Worm (Caenorhabditis elegans) whole organism, young adult: ENCODE results near the gene T05C1.2.
A peak's percentile ranks its signal among the peaks of the same experiment; 100 is the strongest.

Experiments
- B0261.1 ChIP-seq: sonication (generic microtip); optimal IDR thresholded peaks from 2 replicates; lab custom pipeline; 2016; ENCODE audit warnings: mild to moderate bottlenecking, missing genetic modification characterization, moderate library complexity, missing compliant biosample characterization
- B0336.3 ChIP-seq: fragments of 200-800 bp; sonication (Bioruptor generic); IDR thresholded peaks from 2 replicates; pipeline ENCODE4 v1.3.6; 2022; ENCODE audit warnings: missing genetic modification characterization, missing compliant biosample characterization
- C17E4.6 ChIP-seq: fragments of 200-800 bp; sonication (Bioruptor generic); IDR thresholded peaks from 2 replicates; pipeline ENCODE4 v1.3.6; 2022; ENCODE audit warnings: missing genetic modification reagents, missing genetic modification characterization, missing compliant biosample characterization
- D2030.7 ChIP-seq: fragments of 200-800 bp; sonication (Bioruptor generic); IDR thresholded peaks from 2 replicates; pipeline ENCODE4 v1.3.6; 2022; ENCODE audit warnings: missing genetic modification reagents, missing genetic modification characterization, missing compliant biosample characterization
- F10E7.11 ChIP-seq: sonication (generic microtip); optimal IDR thresholded peaks from 2 replicates; lab custom pipeline; 2017; ENCODE audit warnings: mild to moderate bottlenecking, missing genetic modification characterization, moderate library complexity, missing compliant biosample characterization
- F33H1.4 ChIP-seq: fragments of 200-800 bp; sonication (Bioruptor generic); IDR thresholded peaks from 2 replicates; pipeline ENCODE4 v1.3.6; 2022; ENCODE audit warnings: missing genetic modification reagents, missing genetic modification characterization, missing compliant biosample characterization
- F49E8.2 ChIP-seq: sonication (generic microtip); optimal IDR thresholded peaks from 3 replicates; lab custom pipeline; 2017; ENCODE audit warnings: missing genetic modification characterization, mild to moderate bottlenecking, missing compliant biosample characterization, antibody characterized with exemption, moderate library complexity; ENCODE audit not compliant: insufficient read depth
- K11D2.4 ChIP-seq: fragments of 200-800 bp; sonication (Bioruptor generic); IDR thresholded peaks from 2 replicates; pipeline ENCODE4 v1.3.6; 2022; ENCODE audit warnings: missing genetic modification reagents, missing genetic modification characterization, missing compliant biosample characterization
- K12H6.12 ChIP-seq: fragments of 200-800 bp; sonication (Bioruptor generic); optimal IDR thresholded peaks from 2 replicates; lab custom pipeline; 2018; ENCODE audit warnings: mild to moderate bottlenecking, missing genetic modification characterization, missing compliant biosample characterization
- Y67H2A.10 ChIP-seq: fragments of 200-800 bp; sonication (Bioruptor generic); conservative IDR thresholded peaks from 2 replicates; pipeline ENCODE4 v1.3.6; 2022; ENCODE audit warnings: missing genetic modification reagents, missing genetic modification characterization, missing compliant biosample characterization
- Y95B8A.8 ChIP-seq: fragments of 200-800 bp; sonication (Bioruptor generic); IDR thresholded peaks from 2 replicates; pipeline ENCODE4 v1.3.6; 2022; ENCODE audit warnings: missing genetic modification reagents, missing genetic modification characterization, missing compliant biosample characterization
- ama-1 ChIP-seq, 3 experiments: fragments of 150-350 bp in 1 of 3; sonication (generic microtip) in 2 of 3; optimal IDR thresholded peaks; 2 replicates each; lab custom pipeline; 2014 to 2018; ENCODE audit warnings: missing biosample characterization in 2 of 3, missing genetic modification characterization in 2 of 3, missing genetic modification reagents in 2 of 3
- attf-3 ChIP-seq: fragments of 200-800 bp; sonication (Bioruptor generic); conservative IDR thresholded peaks from 2 replicates; pipeline ENCODE4 v1.3.6; 2022; ENCODE audit warnings: missing genetic modification reagents, missing genetic modification characterization, missing compliant biosample characterization
- attf-6 ChIP-seq: fragments of 200-800 bp; sonication (Bioruptor generic); IDR thresholded peaks from 2 replicates; pipeline ENCODE4 v1.3.6; 2022; ENCODE audit warnings: missing genetic modification reagents, missing genetic modification characterization, missing compliant biosample characterization
- ceh-58 ChIP-seq: fragments of 200-800 bp; sonication (Bioruptor generic); IDR thresholded peaks from 2 replicates; pipeline ENCODE4 v1.3.6; 2022; ENCODE audit warnings: missing genetic modification characterization, missing compliant biosample characterization
- ceh-79 ChIP-seq: sonication (generic microtip); optimal IDR thresholded peaks from 2 replicates; lab custom pipeline; 2017; ENCODE audit warnings: mild to moderate bottlenecking, missing genetic modification characterization, missing compliant biosample characterization
- ceh-91 ChIP-seq: fragments of 200-800 bp; sonication (Bioruptor generic); IDR thresholded peaks from 2 replicates; pipeline ENCODE4 v1.3.6; 2022; ENCODE audit warnings: missing genetic modification reagents, missing genetic modification characterization, missing compliant biosample characterization
- dox-1 ChIP-seq: fragments of 200-800 bp; sonication (Bioruptor generic); IDR thresholded peaks from 2 replicates; pipeline ENCODE4 v1.3.6; 2022; ENCODE audit warnings: missing genetic modification reagents, missing genetic modification characterization, missing compliant biosample characterization
- dpl-1 ChIP-seq: fragments of 150-350 bp; optimal IDR thresholded peaks from 2 replicates; lab custom pipeline; 2014; ENCODE audit warnings: missing biosample characterization, missing genetic modification reagents, missing genetic modification characterization
- efl-1 ChIP-seq: fragments of 150-350 bp; optimal IDR thresholded peaks from 2 replicates; lab custom pipeline; 2014; ENCODE audit warnings: missing biosample characterization, missing genetic modification reagents, missing genetic modification characterization
- him-1 ChIP-seq: sonication (generic microtip); optimal IDR thresholded peaks from 2 replicates; lab custom pipeline; 2016; ENCODE audit warnings: missing genotype, missing genetic modification reagents, missing genetic modification characterization, missing compliant biosample characterization
- hlh-26 ChIP-seq: fragments of 200-800 bp; sonication (Bioruptor generic); conservative IDR thresholded peaks from 2 replicates; pipeline ENCODE4 v1.3.6; 2022; ENCODE audit warnings: missing genetic modification reagents, missing genetic modification characterization, missing compliant biosample characterization
- hsf-1 ChIP-seq: fragments of 200-800 bp; sonication (Bioruptor generic); IDR thresholded peaks from 2 replicates; pipeline ENCODE4 v1.3.6; 2022; ENCODE audit warnings: missing genetic modification reagents, missing genetic modification characterization, missing compliant biosample characterization
- let-526 ChIP-seq: fragments of 200-800 bp; sonication (Bioruptor generic); IDR thresholded peaks from 2 replicates; pipeline ENCODE4 v1.3.6; 2022; ENCODE audit warnings: missing genetic modification reagents, missing genetic modification characterization, missing compliant biosample characterization
- lin-35 ChIP-seq, 3 experiments: fragments of 150-350 bp in 2 of 3; sonication (generic microtip) in 1 of 3; optimal IDR thresholded peaks; 2 replicates each; lab custom pipeline; 2014 to 2018; ENCODE audit warnings: missing biosample characterization in 3 of 3, missing genetic modification characterization in 3 of 3, missing genetic modification reagents in 3 of 3
- lin-54 ChIP-seq: fragments of 200-800 bp; sonication (Bioruptor generic); optimal IDR thresholded peaks from 2 replicates; lab custom pipeline; 2018; ENCODE audit warnings: mild to moderate bottlenecking, missing genetic modification characterization, missing compliant biosample characterization
- lsl-1 ChIP-seq: fragments of 200-800 bp; sonication (Bioruptor generic); optimal IDR thresholded peaks from 2 replicates; lab custom pipeline; 2018; ENCODE audit warnings: mild to moderate bottlenecking, missing genetic modification characterization, moderate library complexity, missing compliant biosample characterization
- madf-3 ChIP-seq: fragments of 200-800 bp; sonication (Bioruptor generic); IDR thresholded peaks from 2 replicates; pipeline ENCODE4 v1.3.6; 2022; ENCODE audit warnings: missing genetic modification reagents, missing genetic modification characterization, missing compliant biosample characterization
- madf-6 ChIP-seq: fragments of 200-800 bp; sonication (Bioruptor generic); IDR thresholded peaks from 2 replicates; pipeline ENCODE4 v1.3.6; 2022; ENCODE audit warnings: missing genetic modification reagents, missing genetic modification characterization, missing compliant biosample characterization
- madf-8 ChIP-seq: fragments of 200-800 bp; sonication (Bioruptor generic); conservative IDR thresholded peaks from 2 replicates; pipeline ENCODE4 v1.3.6; 2022; ENCODE audit warnings: missing genetic modification reagents, missing genetic modification characterization, missing compliant biosample characterization
- mcd-1 ChIP-seq: fragments of 200-800 bp; sonication (Bioruptor generic); IDR thresholded peaks from 2 replicates; pipeline ENCODE4 v1.3.6; 2022; ENCODE audit warnings: missing genetic modification reagents, missing genetic modification characterization, missing compliant biosample characterization
- nfyb-1 ChIP-seq: fragments of 200-800 bp; sonication (Bioruptor generic); IDR thresholded peaks from 2 replicates; pipeline ENCODE4 v1.3.6; 2022; ENCODE audit warnings: missing genetic modification reagents, missing genetic modification characterization, missing compliant biosample characterization
- nhr-120 ChIP-seq: fragments of 200-800 bp; sonication (Bioruptor generic); IDR thresholded peaks from 2 replicates; pipeline ENCODE4 v1.3.6; 2022; ENCODE audit warnings: missing genetic modification characterization, missing compliant biosample characterization
- nhr-179 ChIP-seq: sonication (generic microtip); optimal IDR thresholded peaks from 2 replicates; lab custom pipeline; 2016; ENCODE audit warnings: mild to moderate bottlenecking, missing genetic modification characterization, missing compliant biosample characterization
- rcor-1 ChIP-seq: fragments of 200-800 bp; sonication (Bioruptor generic); IDR thresholded peaks from 2 replicates; pipeline ENCODE4 v1.3.6; 2022; ENCODE audit warnings: missing genetic modification reagents, missing genetic modification characterization, missing compliant biosample characterization
- snpc-1.1 ChIP-seq: sonication (generic microtip); optimal IDR thresholded peaks from 2 replicates; lab custom pipeline; 2017; ENCODE audit warnings: missing genetic modification characterization, mild to moderate bottlenecking, missing compliant biosample characterization, antibody characterized with exemption, moderate library complexity, missing genotype, missing genetic modification reagents; ENCODE audit not compliant: insufficient read depth
- snpc-1.3 ChIP-seq: sonication (generic microtip); optimal IDR thresholded peaks from 2 replicates; lab custom pipeline; 2017; ENCODE audit warnings: missing genetic modification characterization, mild to moderate bottlenecking, missing compliant biosample characterization, antibody characterized with exemption, moderate library complexity, missing genotype, missing genetic modification reagents; ENCODE audit not compliant: insufficient read depth
- tbp1 ChIP-seq: fragments of 200-800 bp; sonication (Bioruptor generic); optimal IDR thresholded peaks from 2 replicates; lab custom pipeline; 2018; ENCODE audit warnings: mild to moderate bottlenecking, missing genetic modification characterization, missing compliant biosample characterization
- tbx-9 ChIP-seq: sonication (generic microtip); optimal IDR thresholded peaks from 2 replicates; lab custom pipeline; 2016; ENCODE audit warnings: borderline replicate concordance, missing genetic modification characterization, inconsistent platforms, missing compliant biosample characterization
- unc-130 ChIP-seq: sonication (generic microtip); optimal IDR thresholded peaks from 2 replicates; lab custom pipeline; 2016; ENCODE audit warnings: missing genetic modification reagents, missing genetic modification characterization, missing compliant biosample characterization
- xnd-1 ChIP-seq: sonication (generic microtip); optimal IDR thresholded peaks from 2 replicates; lab custom pipeline; 2016; ENCODE audit warnings: missing genotype, missing genetic modification reagents, missing genetic modification characterization, missing compliant biosample characterization
- ztf-25 ChIP-seq: fragments of 200-800 bp; sonication (Bioruptor generic); IDR thresholded peaks from 2 replicates; pipeline ENCODE4 v1.3.6; 2022; ENCODE audit warnings: missing genetic modification reagents, missing genetic modification characterization, missing compliant biosample characterization
- ztf-26 ChIP-seq: sonication (generic microtip); optimal IDR thresholded peaks from 2 replicates; lab custom pipeline; 2017; ENCODE audit warnings: missing genetic modification characterization, missing compliant biosample characterization

T05C1.2 gene

ce11 chrII:4474005-4474655, 7.8 kb downstream of the T05C1.2 start (continued):
- TF ChIP-seq lsl-1 (GFP tag; lab: Kevin White, UChicago) (peak; percentile 97), lin-54 (GFP tag; lab: Kevin White, UChicago) (peak; percentile 39), nhr-179 (tag; lab: Kevin White, UChicago) (no peak), ceh-79 (tag; lab: Kevin White, UChicago) (no peak), tbx-9 (no peak), snpc-1.3 (tag; lab: Kevin White, UChicago) (no peak), Y67H2A.10 (GFP tag; lab: Robert Waterston, UW) (no peak), nhr-120 (GFP tag; lab: Robert Waterston, UW) (no peak), dpl-1 (GFP tag; lab: Kevin White, UChicago) (no peak), hsf-1 (GFP tag; lab: Robert Waterston, UW) (no peak), ama-1 (optimal IDR thresholded peaks at IDR 0.05; lab: Kevin White, UChicago) (no peak), ama-1 (GFP tag; optimal IDR thresholded peaks at IDR 0.05; lab: Kevin White, UChicago) (no peak)

- TF ChIP-seq K11D2.4 (GFP tag; lab: Robert Waterston, UW), result no peak
- TF ChIP-seq F49E8.2 (tag; lab: Kevin White, UChicago), result peak; percentile 64
- no peak for TF ChIP-seq K12H6.12
- peak; percentile 13; the same call in 1 of the 2 replicates for TF ChIP-seq nfyb-1
- TF ChIP-seq unc-130 (GFP tag; lab: Kevin White, UChicago), result peak; percentile 54
- TF ChIP-seq D2030.7 (GFP tag; lab: Robert Waterston, UW), result peak; percentile 87
- TF ChIP-seq madf-3, result no peak
- no peak for TF ChIP-seq snpc-1.1 (tag; lab: Kevin White, UChicago)
- TF ChIP-seq F10E7.11 (tag; lab: Kevin White, UChicago), result no peak
- TF ChIP-seq tbp1 (GFP tag; lab: Kevin White, UChicago), result peak; percentile 24
- no peak for TF ChIP-seq attf-3 (GFP tag; lab: Robert Waterston, UW)
- TF ChIP-seq xnd-1, result peak; percentile 83
- no peak for TF ChIP-seq ztf-25 (GFP tag; lab: Robert Waterston, UW)
- no peak for TF ChIP-seq mcd-1 (GFP tag; lab: Robert Waterston, UW)
- TF ChIP-seq dox-1 (GFP tag; lab: Robert Waterston, UW), result peak; percentile 74
- TF ChIP-seq ceh-58 (GFP tag; lab: Robert Waterston, UW), result no peak
- TF ChIP-seq C17E4.6 (GFP tag; lab: Robert Waterston, UW), result 0 out of 2 replicates have a peak, but pooled peaks have one; percentile 35
- peak; percentile 76 for TF ChIP-seq F33H1.4 (GFP tag; lab: Robert Waterston, UW)
- TF ChIP-seq lin-54 (GFP tag; lab: Kevin White, UChicago), result peak; percentile 86
- TF ChIP-seq let-526 (GFP tag; lab: Robert Waterston, UW), result no peak
- TF ChIP-seq snpc-1.3 (tag; lab: Kevin White, UChicago), result no peak
- TF ChIP-seq lsl-1 (GFP tag; lab: Kevin White, UChicago), result peak; percentile 86
- TF ChIP-seq hsf-1 (GFP tag; lab: Robert Waterston, UW), result peak; percentile 70
- TF ChIP-seq efl-1 (GFP tag; lab: Kevin White, UChicago), result peak; percentile 94
- TF ChIP-seq madf-8 (GFP tag; lab: Robert Waterston, UW), result peak; percentile 93
- TF ChIP-seq him-1 (tag; lab: Kevin White, UChicago), result peak; percentile 34
- TF ChIP-seq ceh-91 (GFP tag; lab: Robert Waterston, UW), result peak; percentile 92
- peak; percentile 25; the same call in 1 of the 2 replicates for TF ChIP-seq B0336.3 (GFP tag; lab: Robert Waterston, UW)
- peak; percentile 95 for TF ChIP-seq madf-6 (GFP tag; lab: Robert Waterston, UW)
- no peak for TF ChIP-seq ztf-26 (tag; lab: Kevin White, UChicago)
- TF ChIP-seq lin-35 (GFP tag; optimal IDR thresholded peaks at IDR 0.05; lab: Kevin White, UChicago), result peak in 1 of 3 experiments; percentile 50
- TF ChIP-seq B0261.1 (tag; lab: Kevin White, UChicago), result no peak
- TF ChIP-seq attf-6 (GFP tag; lab: Robert Waterston, UW), result no peak
- TF ChIP-seq Y95B8A.8 (GFP tag; lab: Robert Waterston, UW), result 0 out of 2 replicates have a peak, but pooled peaks have one; percentile 23
- peak; percentile 46; the same call in 1 of the 2 replicates for TF ChIP-seq rcor-1
- TF ChIP-seq hlh-26 (GFP tag; lab: Robert Waterston, UW), result no peak
Observed at ce11 chrII:4470972-4471645, 10.8 kb downstream of the T05C1.2 start, which contains the start of gene W06B4.1. W06B4.1 (plus strand) TSS chrII:4471595.
